Worm (Caenorhabditis elegans) whole organism, young adult: ENCODE results near the gene skr-9.
"Not testable (repeated sequence)": the region's sequence is repeated elsewhere in the genome, so short reads cannot be mapped to it uniquely, and the experiment has no call there.

Source experiments
- B0035.1 ChIP-seq: sonication (generic microtip); optimal IDR thresholded peaks from 2 replicates; lab custom pipeline; 2016; ENCODE audit warnings: missing genetic modification characterization, mild to moderate bottlenecking, missing compliant biosample characterization, missing genotype, missing genetic modification reagents
- B0261.1 ChIP-seq: sonication (generic microtip); optimal IDR thresholded peaks from 2 replicates; lab custom pipeline; 2016; ENCODE audit warnings: mild to moderate bottlenecking, missing genetic modification characterization, moderate library complexity, missing compliant biosample characterization
- B0336.3 ChIP-seq: fragments of 200-800 bp; sonication (Bioruptor generic); IDR thresholded peaks from 2 replicates; pipeline ENCODE4 v1.3.6; 2022; ENCODE audit warnings: missing genetic modification characterization, missing compliant biosample characterization
- C06A6.2 ChIP-seq: fragments of 200-800 bp; sonication (Bioruptor generic); conservative IDR thresholded peaks from 2 replicates; pipeline ENCODE4 v1.3.6; 2022; ENCODE audit warnings: missing genetic modification characterization, missing compliant biosample characterization
- D2030.7 ChIP-seq: fragments of 200-800 bp; sonication (Bioruptor generic); IDR thresholded peaks from 2 replicates; pipeline ENCODE4 v1.3.6; 2022; ENCODE audit warnings: missing genetic modification reagents, missing genetic modification characterization, missing compliant biosample characterization
- F23B12.7 ChIP-seq: sonication (generic microtip); optimal IDR thresholded peaks from 2 replicates; lab custom pipeline; 2017; ENCODE audit warnings: missing genetic modification characterization, mild to moderate bottlenecking, missing compliant biosample characterization, antibody characterized with exemption, moderate library complexity; ENCODE audit not compliant: insufficient read depth
- K12H6.12 ChIP-seq: fragments of 200-800 bp; sonication (Bioruptor generic); optimal IDR thresholded peaks from 2 replicates; lab custom pipeline; 2018; ENCODE audit warnings: mild to moderate bottlenecking, missing genetic modification characterization, missing compliant biosample characterization
- Y79H2A.3 ChIP-seq: fragments of 200-800 bp; sonication (Bioruptor generic); conservative IDR thresholded peaks from 2 replicates; pipeline ENCODE4 v1.3.6; 2022; ENCODE audit warnings: missing genetic modification reagents, missing genetic modification characterization, missing compliant biosample characterization
- Y95B8A.8 ChIP-seq: fragments of 200-800 bp; sonication (Bioruptor generic); IDR thresholded peaks from 2 replicates; pipeline ENCODE4 v1.3.6; 2022; ENCODE audit warnings: missing genetic modification reagents, missing genetic modification characterization, missing compliant biosample characterization
- ZK185.1 ChIP-seq: sonication (generic microtip); optimal IDR thresholded peaks from 2 replicates; lab custom pipeline; 2016; ENCODE audit warnings: mild to moderate bottlenecking, missing genetic modification characterization, missing compliant biosample characterization; ENCODE audit not compliant: poor library complexity, severe bottlenecking
- attf-6 ChIP-seq: fragments of 200-800 bp; sonication (Bioruptor generic); IDR thresholded peaks from 2 replicates; pipeline ENCODE4 v1.3.6; 2022; ENCODE audit warnings: missing genetic modification reagents, missing genetic modification characterization, missing compliant biosample characterization
- dox-1 ChIP-seq: fragments of 200-800 bp; sonication (Bioruptor generic); IDR thresholded peaks from 2 replicates; pipeline ENCODE4 v1.3.6; 2022; ENCODE audit warnings: missing genetic modification reagents, missing genetic modification characterization, missing compliant biosample characterization
- efl-1 ChIP-seq: fragments of 150-350 bp; optimal IDR thresholded peaks from 2 replicates; lab custom pipeline; 2014; ENCODE audit warnings: missing biosample characterization, missing genetic modification reagents, missing genetic modification characterization
- egrh-3 ChIP-seq: fragments of 200-800 bp; sonication (Bioruptor generic); IDR thresholded peaks from 2 replicates; pipeline ENCODE4 v1.3.6; 2022; ENCODE audit warnings: missing genetic modification reagents, missing genetic modification characterization, missing compliant biosample characterization
- him-1 ChIP-seq: sonication (generic microtip); optimal IDR thresholded peaks from 2 replicates; lab custom pipeline; 2016; ENCODE audit warnings: missing genotype, missing genetic modification reagents, missing genetic modification characterization, missing compliant biosample characterization
- hlh-12 ChIP-seq: sonication (generic microtip); optimal IDR thresholded peaks from 2 replicates; lab custom pipeline; 2016; ENCODE audit warnings: missing genetic modification characterization, missing compliant biosample characterization
- hmg-1.2 ChIP-seq: fragments of 200-800 bp; sonication (Bioruptor generic); IDR thresholded peaks from 2 replicates; pipeline ENCODE4 v1.3.6; 2022; ENCODE audit warnings: missing genetic modification reagents, missing genetic modification characterization, missing compliant biosample characterization
- hsf-1 ChIP-seq: fragments of 200-800 bp; sonication (Bioruptor generic); IDR thresholded peaks from 2 replicates; pipeline ENCODE4 v1.3.6; 2022; ENCODE audit warnings: missing genetic modification reagents, missing genetic modification characterization, missing compliant biosample characterization
- lag-1 ChIP-seq: fragments of 200-800 bp; sonication (Bioruptor generic); IDR thresholded peaks from 2 replicates; pipeline ENCODE4 v1.3.6; 2022; ENCODE audit warnings: missing genetic modification reagents, missing genetic modification characterization, missing compliant biosample characterization
- let-607 ChIP-seq, 2 experiments: fragments of 200-800 bp in 1 of 2; sonication (Bioruptor generic) in 1 of 2; sonication (generic microtip) in 1 of 2; optimal IDR thresholded peaks; 2 replicates each; lab custom pipeline; 2016 to 2018; ENCODE audit warnings: mild to moderate bottlenecking in 2 of 2, missing compliant biosample characterization in 2 of 2, missing genetic modification characterization in 2 of 2, moderate library complexity in 2 of 2, missing genotype in 1 of 2
- lin-40 ChIP-seq: sonication (generic microtip); optimal IDR thresholded peaks from 2 replicates; lab custom pipeline; 2016; ENCODE audit warnings: missing genetic modification characterization, mild to moderate bottlenecking, missing compliant biosample characterization, missing genotype, missing genetic modification reagents
- lin-54 ChIP-seq: fragments of 200-800 bp; sonication (Bioruptor generic); optimal IDR thresholded peaks from 2 replicates; lab custom pipeline; 2018; ENCODE audit warnings: mild to moderate bottlenecking, missing genetic modification characterization, missing compliant biosample characterization
- lsl-1 ChIP-seq: fragments of 200-800 bp; sonication (Bioruptor generic); optimal IDR thresholded peaks from 2 replicates; lab custom pipeline; 2018; ENCODE audit warnings: mild to moderate bottlenecking, missing genetic modification characterization, moderate library complexity, missing compliant biosample characterization
- madf-3 ChIP-seq: fragments of 200-800 bp; sonication (Bioruptor generic); IDR thresholded peaks from 2 replicates; pipeline ENCODE4 v1.3.6; 2022; ENCODE audit warnings: missing genetic modification reagents, missing genetic modification characterization, missing compliant biosample characterization
- madf-6 ChIP-seq: fragments of 200-800 bp; sonication (Bioruptor generic); IDR thresholded peaks from 2 replicates; pipeline ENCODE4 v1.3.6; 2022; ENCODE audit warnings: missing genetic modification reagents, missing genetic modification characterization, missing compliant biosample characterization
- madf-8 ChIP-seq: fragments of 200-800 bp; sonication (Bioruptor generic); conservative IDR thresholded peaks from 2 replicates; pipeline ENCODE4 v1.3.6; 2022; ENCODE audit warnings: missing genetic modification reagents, missing genetic modification characterization, missing compliant biosample characterization
- mel-28 ChIP-seq: sonication (generic microtip); optimal IDR thresholded peaks from 2 replicates; lab custom pipeline; 2016; ENCODE audit warnings: borderline replicate concordance, mild to moderate bottlenecking, missing genetic modification characterization, missing compliant biosample characterization
- pbrm-1 ChIP-seq: fragments of 200-800 bp; sonication (Bioruptor generic); IDR thresholded peaks from 2 replicates; pipeline ENCODE4 v1.3.6; 2022; ENCODE audit warnings: missing genetic modification reagents, missing genetic modification characterization, missing compliant biosample characterization
- rpc-1 ChIP-seq, 2 experiments: fragments of 150-350 bp in 1 of 2; sonication (generic microtip) in 1 of 2; optimal IDR thresholded peaks; 2 replicates each; lab custom pipeline; 2014 to 2018; ENCODE audit warnings: missing biosample characterization in 1 of 2, missing genetic modification characterization in 1 of 2, missing genetic modification reagents in 1 of 2, missing genotype in 1 of 2
- snpc-1.1 ChIP-seq: sonication (generic microtip); optimal IDR thresholded peaks from 2 replicates; lab custom pipeline; 2017; ENCODE audit warnings: missing genetic modification characterization, mild to moderate bottlenecking, missing compliant biosample characterization, antibody characterized with exemption, moderate library complexity, missing genotype, missing genetic modification reagents; ENCODE audit not compliant: insufficient read depth
- snpc-4 ChIP-seq, 5 experiments: fragments of 150-350 bp in 1 of 5; sonication (generic microtip) in 4 of 5; optimal IDR thresholded peaks; 2 replicates each; lab custom pipeline; 2014 to 2018; ENCODE audit warnings: missing genetic modification characterization in 5 of 5, missing biosample characterization in 3 of 5, antibody characterized with exemption in 2 of 5, mild to moderate bottlenecking in 2 of 5, missing compliant biosample characterization in 2 of 5, missing genotype in 2 of 5, moderate library complexity in 2 of 5, missing genetic modification reagents in 1 of 5
- somi-1 ChIP-seq: fragments of 200-800 bp; sonication (Bioruptor generic); optimal IDR thresholded peaks from 2 replicates; lab custom pipeline; 2018; ENCODE audit warnings: mild to moderate bottlenecking, missing genetic modification characterization, missing compliant biosample characterization
- tbp1 ChIP-seq: fragments of 200-800 bp; sonication (Bioruptor generic); optimal IDR thresholded peaks from 2 replicates; lab custom pipeline; 2018; ENCODE audit warnings: mild to moderate bottlenecking, missing genetic modification characterization, missing compliant biosample characterization
- xnd-1 ChIP-seq: sonication (generic microtip); optimal IDR thresholded peaks from 2 replicates; lab custom pipeline; 2016; ENCODE audit warnings: missing genotype, missing genetic modification reagents, missing genetic modification characterization, missing compliant biosample characterization
- zfh-2 ChIP-seq: fragments of 200-800 bp; sonication (Bioruptor generic); conservative IDR thresholded peaks from 2 replicates; pipeline ENCODE4 v1.3.6; 2022; ENCODE audit warnings: missing genetic modification reagents, missing genetic modification characterization, missing compliant biosample characterization
- ztf-25 ChIP-seq: fragments of 200-800 bp; sonication (Bioruptor generic); IDR thresholded peaks from 2 replicates; pipeline ENCODE4 v1.3.6; 2022; ENCODE audit warnings: missing genetic modification reagents, missing genetic modification characterization, missing compliant biosample characterization

skr-9 gene

DNA sequence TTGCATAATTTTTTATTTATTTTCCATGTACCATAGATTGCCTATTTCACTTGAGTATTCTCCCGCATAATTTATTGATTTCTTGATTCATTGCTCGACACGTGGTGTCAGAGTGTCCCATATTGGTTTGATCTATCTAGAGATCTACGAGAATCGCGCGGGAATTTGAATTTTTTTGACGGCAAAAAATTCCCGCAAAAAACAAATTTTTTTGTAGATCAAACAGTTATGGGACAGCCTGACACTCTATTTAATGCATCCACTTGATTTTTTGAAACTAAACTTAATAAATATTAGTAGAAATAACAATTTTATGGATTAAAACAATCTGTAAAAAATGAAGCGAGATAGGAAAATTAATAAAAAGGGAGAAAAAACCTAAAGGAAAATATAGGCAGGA lies 37.4 kb upstream of the skr-9 start:
- peak; percentile 74 for TF ChIP-seq madf-6 (GFP tag; lab: Robert Waterston, UW)
- no peak for TF ChIP-seq hsf-1 (GFP tag; lab: Robert Waterston, UW)
- TF ChIP-seq madf-3 (GFP tag; lab: Robert Waterston, UW): 0 out of 2 replicates have a peak, but pooled peaks have one; percentile 50
- peak; percentile 59; the same call in 1 of the 2 replicates for TF ChIP-seq D2030.7 (GFP tag; lab: Robert Waterston, UW)
- peak; percentile 25 for TF ChIP-seq tbp1 (GFP tag; lab: Kevin White, UChicago)
- TF ChIP-seq attf-6 (GFP tag; lab: Robert Waterston, UW): peak; percentile 78; the same call in 1 of the 2 replicates
- TF ChIP-seq lsl-1: no peak
- no peak for TF ChIP-seq snpc-4 (GFP tag; optimal IDR thresholded peaks at IDR 0.05; lab: Kevin White, UChicago)
- TF ChIP-seq snpc-4 (tag; optimal IDR thresholded peaks at IDR 0.05; lab: Kevin White, UChicago): peak in 2 of 4 experiments; percentile 46 to 79
- TF ChIP-seq xnd-1: peak; percentile 56
- TF ChIP-seq egrh-3: no peak
- no peak for TF ChIP-seq K12H6.12 (tag; lab: Kevin White, UChicago)
- peak; percentile 68 for TF ChIP-seq efl-1 (GFP tag; lab: Kevin White, UChicago)
- 0 out of 2 replicates have a peak, but pooled peaks have one; percentile 46 for TF ChIP-seq Y79H2A.3
- TF ChIP-seq Y95B8A.8: no peak
- TF ChIP-seq B0336.3 (GFP tag; lab: Robert Waterston, UW): 0 out of 2 replicates have a peak, but pooled peaks have one; percentile 12
- peak; percentile 61 for TF ChIP-seq madf-8 (GFP tag; lab: Robert Waterston, UW)

DNA sequence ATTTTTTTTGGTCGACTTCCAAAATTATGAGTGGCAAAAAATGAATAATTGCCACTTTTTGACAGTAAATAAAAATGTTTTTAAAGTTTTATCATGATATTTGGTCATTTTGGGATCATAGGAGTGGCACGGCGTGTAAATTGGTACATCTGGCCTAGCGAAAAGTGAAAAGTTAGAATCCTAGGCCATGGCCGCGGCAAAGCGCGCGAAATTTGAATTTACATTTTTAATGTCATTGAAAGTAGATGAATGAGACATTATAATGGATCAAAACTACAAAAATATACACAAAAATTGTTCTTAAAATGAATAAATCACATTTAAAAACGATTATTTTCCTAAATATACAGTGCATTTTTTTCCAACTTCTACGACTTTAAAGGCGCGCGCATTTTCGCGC lies 36.9 kb upstream of the skr-9 start:
- TF ChIP-seq C06A6.2 (GFP tag; lab: Robert Waterston, UW) (no peak), zfh-2 (GFP tag; lab: Robert Waterston, UW) (no peak), hlh-12 (no peak)

DNA sequence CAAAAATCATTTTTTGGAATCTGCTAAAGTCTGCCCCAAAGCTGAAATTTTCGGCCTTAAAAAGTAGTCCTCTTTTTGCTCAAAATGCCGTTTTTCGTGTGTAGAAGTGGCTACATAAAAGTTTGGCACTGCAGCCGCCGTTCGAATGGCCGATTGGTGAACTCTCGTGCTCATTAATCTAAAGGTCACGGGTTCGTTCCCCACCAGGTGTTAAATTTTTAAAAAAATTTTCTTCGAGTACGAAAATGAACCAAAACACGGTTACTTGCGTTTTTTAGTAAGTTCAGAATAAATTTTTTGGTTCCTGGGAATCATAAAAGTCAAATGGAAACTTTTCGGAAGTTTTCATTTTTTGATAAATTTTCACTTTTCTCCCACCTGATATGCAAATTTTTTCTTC lies 36.1 kb upstream of the skr-9 start:
- TF ChIP-seq attf-6 (GFP tag; lab: Robert Waterston, UW): 0 out of 2 replicates have a peak, but pooled peaks have one; percentile 19
- not testable (repeated sequence) for TF ChIP-seq snpc-4 (GFP tag; optimal IDR thresholded peaks at IDR 0.05; lab: Kevin White, UChicago); rpc-1 (optimal IDR thresholded peaks at IDR 0.05; lab: Kevin White, UChicago)
- peak in 1 of 4 experiments; percentile 82 for TF ChIP-seq snpc-4 (tag; optimal IDR thresholded peaks at IDR 0.05; lab: Kevin White, UChicago)
- TF ChIP-seq ztf-25 (GFP tag; lab: Robert Waterston, UW): 0 out of 2 replicates have a peak, but pooled peaks have one; percentile 56
- TF ChIP-seq dox-1 (GFP tag; lab: Robert Waterston, UW): 0 out of 2 replicates have a peak, but pooled peaks have one; percentile 8
- TF ChIP-seq rpc-1 (tag; optimal IDR thresholded peaks at IDR 0.05; lab: Kevin White, UChicago): peak; percentile 65
- TF ChIP-seq hmg-1.2 (GFP tag; lab: Robert Waterston, UW): 0 out of 2 replicates have a peak, but pooled peaks have one; percentile 15
- peak; percentile 53 for TF ChIP-seq B0261.1 (tag; lab: Kevin White, UChicago)
- peak; percentile 82 for TF ChIP-seq tbp1 (GFP tag; lab: Kevin White, UChicago)
- TF ChIP-seq, all 124 proteins: peak for 8; not testable (repeated sequence) for 116

DNA sequence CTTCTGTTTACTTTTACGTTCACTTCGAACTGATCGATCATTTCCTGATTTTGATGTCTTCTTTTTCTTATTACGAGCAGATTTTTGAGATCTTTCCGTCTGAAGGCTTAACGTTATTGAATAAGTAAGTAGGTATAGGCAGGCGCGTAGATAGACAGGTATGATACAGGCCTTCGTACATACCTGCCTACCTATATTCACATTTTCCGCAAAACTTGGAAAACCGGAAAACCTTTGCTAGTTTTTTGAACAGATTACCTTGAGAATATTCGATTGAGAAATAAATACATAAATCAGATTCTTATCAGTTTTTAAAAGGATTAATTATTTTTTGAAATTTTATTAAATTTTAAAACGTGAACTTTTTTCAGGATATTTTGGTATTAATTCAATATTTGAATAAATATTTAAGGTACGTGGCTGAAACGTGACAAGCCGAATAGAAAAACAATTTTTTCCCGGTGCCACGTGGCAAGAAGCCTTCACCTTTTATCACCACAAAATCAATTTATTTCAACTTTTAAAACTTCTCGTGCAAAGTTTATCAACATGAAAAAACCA lies 32.3 kb upstream of the skr-9 start, which contains the start of the genes Y116A8C.37 and Y116A8C.38:
Gene Y116A8C.37, minus strand, starts transcription at position 101 of the 561 bp plus-strand sequence.
Gene Y116A8C.38, plus strand, starts transcription at position 511 of the 561 bp plus-strand sequence.
- TF ChIP-seq ZK185.1 (tag; lab: Kevin White, UChicago): no peak
- TF ChIP-seq F23B12.7 (tag; lab: Kevin White, UChicago): no peak
- no peak for TF ChIP-seq lag-1 (GFP tag; lab: Robert Waterston, UW)
- no peak for TF ChIP-seq lin-40
- no peak for TF ChIP-seq somi-1 (GFP tag; lab: Kevin White, UChicago)
- no peak for TF ChIP-seq madf-8 (GFP tag; lab: Robert Waterston, UW)
- no peak for TF ChIP-seq mel-28 (tag; lab: Kevin White, UChicago)
- no peak for TF ChIP-seq B0261.1 (tag; lab: Kevin White, UChicago)
- no peak for TF ChIP-seq K12H6.12 (tag; lab: Kevin White, UChicago)
- TF ChIP-seq snpc-1.1: no peak
- TF ChIP-seq D2030.7 (GFP tag; lab: Robert Waterston, UW): no peak
- TF ChIP-seq him-1 (tag; lab: Kevin White, UChicago): no peak
- TF ChIP-seq let-607 (tag; optimal IDR thresholded peaks at IDR 0.05; lab: Kevin White, UChicago): no peak
- no peak for TF ChIP-seq B0035.1
- no peak for TF ChIP-seq pbrm-1
- TF ChIP-seq xnd-1: no peak
- no peak for TF ChIP-seq lin-54 (GFP tag; lab: Kevin White, UChicago)
